Fruit fly (Drosophila melanogaster): ENCODE results near the gene Tmlh.

- TF ChIP-seq usp (GFP tag; optimal IDR thresholded peaks at IDR 0.05) (no peak), EcR (GFP tag; optimal IDR thresholded peaks at IDR 0.05) (no peak), CG8478 (optimal IDR thresholded peaks at IDR 0.05) (no peak), psq (optimal IDR thresholded peaks at IDR 0.05) (no peak), Dll (optimal IDR thresholded peaks at IDR 0.05) (no peak)
These were observed 426 bp downstream of the Tmlh start for dm6 chr3R:20407245-20407644.
